Fruit fly (Drosophila melanogaster): ENCODE results near the gene CG16749.
A peak's percentile ranks its signal among the peaks of the same experiment; 100 is the strongest.

CG16749 gene

DNA sequence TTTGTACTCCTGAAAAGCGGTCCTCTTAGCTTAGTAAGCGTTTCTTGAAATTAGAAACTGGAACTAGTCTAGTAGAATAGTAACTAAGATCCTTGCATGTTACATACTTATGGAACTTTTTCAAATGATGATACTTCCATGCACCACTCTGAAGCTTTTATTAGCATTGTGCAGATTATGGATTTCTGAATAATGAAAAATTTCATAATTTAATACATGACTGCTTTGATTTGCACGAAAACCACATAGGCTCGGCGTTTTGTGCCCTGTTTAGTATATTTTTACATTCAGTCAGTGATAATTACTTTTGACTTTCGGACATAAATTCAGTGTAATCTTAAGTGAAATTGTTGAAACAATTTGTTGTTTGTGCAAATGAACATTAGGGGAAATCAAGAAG lies 23.5 kb upstream of the CG16749 start, which contains the start of gene CG43675:
TSS of gene CG43675 (plus strand) at position 301 of the 400 bp plus-strand sequence.
- no peak for TF ChIP-seq net (GFP tag; optimal IDR thresholded peaks at IDR 0.05)
- TF ChIP-seq fkh (GFP tag; optimal IDR thresholded peaks at IDR 0.05): no peak
- no peak for TF ChIP-seq Smox (GFP tag; optimal IDR thresholded peaks at IDR 0.05)
- TF ChIP-seq Gug (GFP tag; IDR thresholded peaks at IDR 0.05): no peak

DNA sequence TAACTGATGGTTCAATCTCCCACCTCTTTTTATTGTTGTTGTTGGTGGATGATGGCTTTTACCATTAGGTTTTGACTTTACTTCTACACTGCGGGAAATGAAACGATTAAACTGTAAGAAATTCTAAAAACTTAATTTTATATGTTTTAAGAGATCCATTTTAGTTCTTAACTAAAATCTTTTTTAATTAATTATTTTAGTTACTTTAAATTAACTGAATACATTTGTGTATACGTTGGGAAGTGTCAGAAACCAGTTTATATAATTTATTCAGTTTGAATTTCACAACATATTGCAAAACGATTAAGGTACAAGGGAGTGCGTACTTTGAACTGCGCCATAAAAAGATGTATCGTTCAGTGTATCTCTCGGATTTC lies 21.6 kb upstream of the CG16749 start:
- TF ChIP-seq CG11762 (GFP tag; optimal IDR thresholded peaks at IDR 0.05; ENCODE audit: insufficient read depth) (peak; percentile 88), CG1621 (tag; optimal IDR thresholded peaks at IDR 0.05) (no peak), Sox102F (GFP tag; optimal IDR thresholded peaks at IDR 0.05) (peak; percentile 84), CG11294 (GFP tag; IDR thresholded peaks at IDR 0.05) (no peak), CG6276 (GFP tag; optimal IDR thresholded peaks at IDR 0.05) (peak; percentile 92), CG15336 (GFP tag; IDR thresholded peaks at IDR 0.05) (no peak), CG34406 (GFP tag; optimal IDR thresholded peaks at IDR 0.05) (peak; percentile 88), Gug (GFP tag; IDR thresholded peaks at IDR 0.05) (no peak), lz (GFP tag; optimal IDR thresholded peaks at IDR 0.05) (peak; percentile 82), Ets21C (GFP tag; optimal IDR thresholded peaks at IDR 0.05) (peak; percentile 48), esn (GFP tag; optimal IDR thresholded peaks at IDR 0.05) (peak; percentile 91), spab (GFP tag; optimal IDR thresholded peaks at IDR 0.05) (peak; percentile 81), eg (GFP tag; IDR thresholded peaks at IDR 0.05) (no peak), topi (GFP tag; optimal IDR thresholded peaks at IDR 0.05) (peak; percentile 85), Sox15 (GFP tag; optimal IDR thresholded peaks at IDR 0.05) (peak; percentile 64), CG6163 (GFP tag; IDR thresholded peaks at IDR 0.05) (no peak), ss (GFP tag; optimal IDR thresholded peaks at IDR 0.05) (peak; percentile 66 to 80), CG11902 (GFP tag; optimal IDR thresholded peaks at IDR 0.05) (peak; percentile 77), CG7368 (GFP tag; optimal IDR thresholded peaks at IDR 0.05) (peak; percentile 77), Hr38 (GFP tag; optimal IDR thresholded peaks at IDR 0.05) (no peak), CG16779 (tag; optimal IDR thresholded peaks at IDR 0.05) (peak; percentile 80), Ets96B (tag; optimal IDR thresholded peaks at IDR 0.05) (peak; percentile 87), Hr39 (GFP tag; optimal IDR thresholded peaks at IDR 0.05) (peak; percentile 71), Met (GFP tag; optimal IDR thresholded peaks at IDR 0.05) (peak; percentile 88), CG6808 (GFP tag; optimal IDR thresholded peaks at IDR 0.05) (peak; percentile 72), CG6792 (GFP tag; optimal IDR thresholded peaks at IDR 0.05) (peak; percentile 87), CG10631 (GFP tag; optimal IDR thresholded peaks at IDR 0.05) (peak; percentile 87), CG3032 (tag; optimal IDR thresholded peaks at IDR 0.05) (peak; percentile 87), CG8632 (GFP tag; optimal IDR thresholded peaks at IDR 0.05) (peak; percentile 89), CG3919 (GFP tag; optimal IDR thresholded peaks at IDR 0.05) (peak; percentile 90), Blimp-1 (GFP tag; optimal IDR thresholded peaks at IDR 0.05) (peak; percentile 72), achi (GFP tag; optimal IDR thresholded peaks at IDR 0.05) (peak; percentile 88), dac (GFP tag; optimal IDR thresholded peaks at IDR 0.05) (peak; percentile 81), svp (GFP tag) (peak; percentile 90), cyc (GFP tag; optimal IDR thresholded peaks at IDR 0.05) (peak; percentile 85), Eip78C (GFP tag) (peak; percentile 98), Sox14 (GFP tag; optimal IDR thresholded peaks at IDR 0.05) (peak; percentile 79), Smox (GFP tag; optimal IDR thresholded peaks at IDR 0.05) (peak; percentile 87), salr (GFP tag; optimal IDR thresholded peaks at IDR 0.05) (peak in 1 of 2 experiments; percentile 93), pdm3 (GFP tag; optimal IDR thresholded peaks at IDR 0.05) (peak; percentile 81), Hr4 (GFP tag; optimal IDR thresholded peaks at IDR 0.05) (peak; percentile 89), OdsH (GFP tag; optimal IDR thresholded peaks at IDR 0.05) (peak; percentile 90), net (GFP tag; optimal IDR thresholded peaks at IDR 0.05) (peak; percentile 85), Lpt (GFP tag; optimal IDR thresholded peaks at IDR 0.05) (peak; percentile 81), vri (GFP tag; optimal IDR thresholded peaks at IDR 0.05) (peak; percentile 41), CG31627 (GFP tag; optimal IDR thresholded peaks at IDR 0.05) (peak; percentile 74), CG8119 (GFP tag; IDR thresholded peaks at IDR 0.05) (no peak), dsx (GFP tag; optimal IDR thresholded peaks at IDR 0.05; ENCODE audit: poor library complexity, severe bottlenecking) (peak; percentile 55), CG8319 (GFP tag; optimal IDR thresholded peaks at IDR 0.05) (peak; percentile 75)

All from whole organism, prepupa.